Fruit fly (Drosophila melanogaster): ENCODE results near the gene Rab11.
A peak's percentile ranks its signal among the peaks of the same experiment; 100 is the strongest.

The Rab11 gene

DNA sequence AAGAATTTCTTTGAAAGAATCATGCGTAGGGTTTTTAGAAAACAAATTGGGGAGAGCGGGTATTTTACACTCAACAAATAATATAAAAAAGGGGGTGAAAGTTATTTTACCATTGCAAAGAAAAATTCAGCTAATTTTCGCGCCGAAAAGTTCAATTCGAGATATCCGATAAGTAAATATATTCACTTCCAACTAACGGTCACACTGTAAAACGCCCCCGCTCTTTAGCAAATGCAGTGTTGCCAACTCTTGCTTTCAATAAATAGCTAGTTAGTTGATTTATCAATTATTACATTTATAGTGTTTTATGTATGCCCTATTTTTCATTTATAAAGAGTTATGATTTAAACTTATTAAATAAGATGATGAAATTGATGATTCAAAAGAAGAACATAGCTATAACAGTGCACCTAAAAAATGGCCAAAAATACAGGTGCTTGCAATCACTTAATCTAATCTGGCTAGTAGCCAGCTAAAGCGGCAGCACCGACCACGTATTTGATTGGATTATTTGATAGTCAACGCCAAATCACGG lies 27.1 kb downstream of the Rab11 start, which contains the start of gene meigo (continued):
- peak; percentile 74 for TF ChIP-seq vvl (GFP tag; IDR thresholded peaks at IDR 0.05)
- no peak for TF ChIP-seq Sox102F (GFP tag; optimal IDR thresholded peaks at IDR 0.05)
- no peak for TF ChIP-seq CG14965 (GFP tag; optimal IDR thresholded peaks at IDR 0.05; ENCODE audit: borderline replicate concordance)
- TF ChIP-seq Rx (GFP tag; IDR thresholded peaks at IDR 0.05), result no peak
- peak; percentile 45; the same call in 1 of the 2 replicates for TF ChIP-seq al (GFP tag; IDR thresholded peaks at IDR 0.05)
- peak; percentile 53; the same call in 1 of the 2 replicates for TF ChIP-seq CG11247 (GFP tag; IDR thresholded peaks at IDR 0.05)
- TF ChIP-seq CG5180 (GFP tag; optimal IDR thresholded peaks at IDR 0.05), result no peak
- TF ChIP-seq CG34224 (GFP tag; IDR thresholded peaks at IDR 0.05; ENCODE audit: partially characterized antibody), result no peak
- TF ChIP-seq stc (GFP tag; IDR thresholded peaks at IDR 0.05), result no peak
- TF ChIP-seq Atf6 (GFP tag; IDR thresholded peaks at IDR 0.05), result no peak
- TF ChIP-seq ttk (GFP tag; IDR thresholded peaks at IDR 0.05), result no peak
- peak; percentile 53 for TF ChIP-seq Ets97D (GFP tag; optimal IDR thresholded peaks at IDR 0.05)
- TF ChIP-seq sr (GFP tag; IDR thresholded peaks at IDR 0.05), result peak; percentile 97
- no peak for TF ChIP-seq unc-4 (GFP tag; IDR thresholded peaks at IDR 0.05; ENCODE audit: partially characterized antibody)
- TF ChIP-seq dysf (GFP tag; IDR thresholded peaks at IDR 0.05), result peak; percentile 71; the same call in 2 of the 3 replicates
- TF ChIP-seq CG4820 (GFP tag; optimal IDR thresholded peaks at IDR 0.05), result peak; percentile 42
- no peak for TF ChIP-seq odd (GFP tag; optimal IDR thresholded peaks at IDR 0.05)
- no peak for TF ChIP-seq pros (GFP tag; optimal IDR thresholded peaks at IDR 0.05)
- no peak; the same call in 2 of the 3 replicates for TF ChIP-seq CG34422 (GFP tag; IDR thresholded peaks at IDR 0.05)
- TF ChIP-seq Dip3 (GFP tag; optimal IDR thresholded peaks at IDR 0.05), result peak; percentile 63
- TF ChIP-seq CG6791 (GFP tag; IDR thresholded peaks at IDR 0.05; ENCODE audit: partially characterized antibody), result no peak
- no peak for TF ChIP-seq CG10462 (GFP tag; optimal IDR thresholded peaks at IDR 0.05)
- TF ChIP-seq CHES-1-like (GFP tag; optimal IDR thresholded peaks at IDR 0.05), result peak; percentile 28
- TF ChIP-seq CG11093 (GFP tag; IDR thresholded peaks at IDR 0.05), result peak; percentile 28; the same call in 1 of the 3 replicates
- peak; percentile 55 for TF ChIP-seq CG12299 (tag; optimal IDR thresholded peaks at IDR 0.05)
- TF ChIP-seq CG6254 (GFP tag; optimal IDR thresholded peaks at IDR 0.05), result no peak
- TF ChIP-seq BEAF-32 (GFP tag; optimal IDR thresholded peaks at IDR 0.05), result peak; percentile 59
- peak; percentile 94 for TF ChIP-seq Ets65A (GFP tag)
- peak; percentile 46 for TF ChIP-seq CG10209 (GFP tag; optimal IDR thresholded peaks at IDR 0.05)
- peak; percentile 62 for TF ChIP-seq Fer2 (tag; optimal IDR thresholded peaks at IDR 0.05)
- TF ChIP-seq zen2 (GFP tag; IDR thresholded peaks at IDR 0.05; ENCODE audit: partially characterized antibody), result no peak
- peak; percentile 43 for TF ChIP-seq ems (GFP tag; optimal IDR thresholded peaks at IDR 0.05)
- peak; percentile 74 for TF ChIP-seq CG30020 (tag; optimal IDR thresholded peaks at IDR 0.05)
- no peak for TF ChIP-seq dimm (GFP tag; IDR thresholded peaks at IDR 0.05)
- no peak for TF ChIP-seq run (tag; optimal IDR thresholded peaks at IDR 0.05)
- peak; percentile 91 for TF ChIP-seq E2f2 (GFP tag; IDR thresholded peaks at IDR 0.05)
- TF ChIP-seq CG30431 (GFP tag; optimal IDR thresholded peaks at IDR 0.05), result no peak
- TF ChIP-seq CG14441 (GFP tag; IDR thresholded peaks at IDR 0.05), result peak; percentile 49
- peak; percentile 51 for TF ChIP-seq chn (GFP tag; optimal IDR thresholded peaks at IDR 0.05)
- peak; percentile 83 for TF ChIP-seq HmgZ (tag; optimal IDR thresholded peaks at IDR 0.05)
- no peak for TF ChIP-seq ab (GFP tag; optimal IDR thresholded peaks at IDR 0.05)
- no peak for TF ChIP-seq Vsx1 (GFP tag; optimal IDR thresholded peaks at IDR 0.05)
- TF ChIP-seq sens-2 (GFP tag; IDR thresholded peaks at IDR 0.05), result 0 out of 2 replicates have a peak, but pooled peaks have one; percentile 33
- peak; percentile 9 for TF ChIP-seq emc (GFP tag; optimal IDR thresholded peaks at IDR 0.05)
- peak; percentile 70 for TF ChIP-seq ind (GFP tag; optimal IDR thresholded peaks at IDR 0.05)
- TF ChIP-seq Hsf (GFP tag; optimal IDR thresholded peaks at IDR 0.05), result peak; percentile 71
- no peak for TF ChIP-seq CG13894 (tag; optimal IDR thresholded peaks at IDR 0.05)
- peak; percentile 99 for TF ChIP-seq grn (GFP tag; optimal IDR thresholded peaks at IDR 0.05)
- peak; percentile 58; the same call in 2 of the 3 replicates for TF ChIP-seq CG11456 (GFP tag; IDR thresholded peaks at IDR 0.05)
- peak; percentile 83 for TF ChIP-seq CG2712 (tag; optimal IDR thresholded peaks at IDR 0.05)
- TF ChIP-seq pzg (GFP tag; optimal IDR thresholded peaks at IDR 0.05), result peak; percentile 83

Data from whole organism, embryonic.